Worm (Caenorhabditis elegans): ENCODE results near the gene R09A1.3.

Gene R09A1.3

DNA sequence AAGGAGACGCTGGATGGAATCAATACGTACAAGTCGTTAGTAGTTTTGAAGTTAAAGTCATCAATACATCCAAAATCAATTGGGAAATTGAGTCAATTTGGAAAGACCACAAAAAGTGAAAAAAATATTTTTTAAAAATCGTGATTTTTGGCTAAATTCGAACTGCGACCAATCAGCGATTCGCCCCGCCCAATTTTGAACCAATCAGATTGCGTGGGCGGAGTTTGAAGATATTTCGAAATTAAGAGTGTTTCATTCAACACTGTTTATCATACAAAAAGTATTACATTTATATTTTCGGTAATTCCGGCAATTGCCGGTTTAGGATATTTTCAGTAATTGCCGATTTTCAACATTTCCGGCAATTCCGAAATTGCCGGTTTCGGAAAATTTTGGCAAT lies 9.7 kb downstream of the R09A1.3 start:
- no peak for TF ChIP-seq nhr-237 (tag; optimal IDR thresholded peaks at IDR 0.05)
- no peak for TF ChIP-seq ztf-4 (tag; optimal IDR thresholded peaks at IDR 0.05)
- no peak for TF ChIP-seq R02D3.7 (tag; optimal IDR thresholded peaks at IDR 0.05)
- no peak for TF ChIP-seq blmp-1 (tag; optimal IDR thresholded peaks at IDR 0.05; ENCODE audit: insufficient read depth)
- no peak for TF ChIP-seq ZK546.5 (tag; optimal IDR thresholded peaks at IDR 0.05)

DNA sequence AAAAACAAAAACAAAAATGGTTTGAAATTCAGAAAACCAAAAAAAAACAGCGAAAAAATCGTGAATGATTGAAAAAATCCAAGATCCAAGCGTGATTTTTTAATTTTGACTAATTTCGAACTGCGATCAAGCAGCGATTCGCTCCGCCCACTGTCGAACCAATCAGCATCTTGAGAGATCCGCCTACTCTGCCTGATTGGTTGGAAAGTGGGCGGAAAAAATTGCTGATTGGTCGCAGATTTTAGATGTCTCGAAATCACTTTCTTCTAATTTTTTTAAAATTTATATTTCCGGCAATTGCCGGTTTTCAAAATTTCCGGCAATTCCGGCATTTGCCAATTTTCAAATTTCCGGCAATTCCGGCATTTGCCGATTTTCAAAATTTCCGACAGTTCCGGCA lies 11.7 kb downstream of the R09A1.3 start:
- no peak for TF ChIP-seq egl-27 (tag; optimal IDR thresholded peaks at IDR 0.05)
- TF ChIP-seq ama-1 (optimal IDR thresholded peaks at IDR 0.05): no peak
- no peak for TF ChIP-seq F13H6.1 (tag; optimal IDR thresholded peaks at IDR 0.05)
- TF ChIP-seq zag-1 (tag; optimal IDR thresholded peaks at IDR 0.05): no peak
- TF ChIP-seq nhr-23 (tag; optimal IDR thresholded peaks at IDR 0.05): no peak
- TF ChIP-seq peb-1 (tag; optimal IDR thresholded peaks at IDR 0.05): no peak
- no peak for TF ChIP-seq unc-55 (GFP tag; optimal IDR thresholded peaks at IDR 0.05)
- TF ChIP-seq aly-2 (tag; optimal IDR thresholded peaks at IDR 0.05): no peak
- no peak for TF ChIP-seq nhr-129 (tag; optimal IDR thresholded peaks at IDR 0.05)
- no peak for TF ChIP-seq unc-62 (GFP tag; optimal IDR thresholded peaks at IDR 0.05)
- TF ChIP-seq nhr-237 (tag; optimal IDR thresholded peaks at IDR 0.05): no peak
- no peak for TF ChIP-seq skn-1 (tag; optimal IDR thresholded peaks at IDR 0.05)

DNA sequence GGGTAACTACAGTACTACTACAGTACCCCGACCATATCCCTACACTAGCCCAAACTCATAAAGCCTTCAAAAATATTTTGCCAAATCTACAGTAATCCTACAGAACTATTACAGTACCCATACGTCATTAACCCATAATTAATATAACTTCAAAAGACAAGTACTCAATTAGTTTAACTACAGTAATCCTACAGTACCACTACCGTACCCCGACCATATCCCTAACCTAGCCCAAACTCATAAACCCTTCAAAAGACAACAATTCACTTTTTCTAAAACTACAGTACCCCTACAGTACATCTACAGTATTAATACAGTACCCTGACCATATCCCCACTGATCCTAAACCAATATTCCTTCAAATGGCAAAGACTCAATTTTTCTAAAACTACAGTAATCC lies 13.2 kb downstream of the R09A1.3 start:
- TF ChIP-seq mbf-1 (tag; optimal IDR thresholded peaks at IDR 0.05): no peak
- TF ChIP-seq mdl-1 (tag; optimal IDR thresholded peaks at IDR 0.05): no peak
- TF ChIP-seq lsy-2 (tag; optimal IDR thresholded peaks at IDR 0.05): no peak
- TF ChIP-seq ceh-16 (tag; optimal IDR thresholded peaks at IDR 0.05): no peak
- TF ChIP-seq aly-2 (tag; optimal IDR thresholded peaks at IDR 0.05): no peak
- no peak for TF ChIP-seq ztf-1 (GFP tag; conservative IDR thresholded peaks at IDR 0.05)
- no peak for TF ChIP-seq ZK546.5 (tag; optimal IDR thresholded peaks at IDR 0.05)

DNA sequence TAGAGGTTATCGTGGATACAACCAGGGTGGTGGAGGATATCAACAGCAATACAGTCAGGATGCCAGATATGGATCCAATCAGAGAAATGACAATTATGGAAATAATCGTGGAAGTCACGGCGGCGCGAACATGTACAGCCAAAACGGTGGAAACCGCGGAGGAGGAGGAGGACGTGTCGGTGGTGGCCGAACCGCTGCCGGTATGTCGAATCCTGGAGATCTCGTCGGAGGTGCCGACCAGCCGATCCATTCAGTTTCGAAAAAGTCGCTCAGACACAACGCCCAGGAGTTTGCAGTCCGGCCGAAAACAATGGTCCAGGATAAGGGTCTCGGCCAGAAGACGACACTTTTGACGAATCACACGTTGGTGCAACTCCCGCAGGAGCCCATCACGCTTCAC lies 17.8 kb downstream of the R09A1.3 start:
- TF ChIP-seq gmeb-1 (tag; optimal IDR thresholded peaks at IDR 0.05) (no peak), Y55F3AM.14 (GFP tag; optimal IDR thresholded peaks at IDR 0.05) (no peak), lin-13 (GFP tag; optimal IDR thresholded peaks at IDR 0.05) (no peak), ztf-11 (tag; optimal IDR thresholded peaks at IDR 0.05) (no peak), lin-11 (tag; optimal IDR thresholded peaks at IDR 0.05) (no peak), nhr-11 (tag; optimal IDR thresholded peaks at IDR 0.05) (no peak), aly-2 (tag; optimal IDR thresholded peaks at IDR 0.05) (no peak), egl-27 (tag; optimal IDR thresholded peaks at IDR 0.05) (no peak), elt-1 (tag; optimal IDR thresholded peaks at IDR 0.05) (no peak), lsy-2 (tag; optimal IDR thresholded peaks at IDR 0.05) (no peak), sem-4 (tag; optimal IDR thresholded peaks at IDR 0.05) (no peak), dmd-4 (tag; optimal IDR thresholded peaks at IDR 0.05) (no peak)

DNA sequence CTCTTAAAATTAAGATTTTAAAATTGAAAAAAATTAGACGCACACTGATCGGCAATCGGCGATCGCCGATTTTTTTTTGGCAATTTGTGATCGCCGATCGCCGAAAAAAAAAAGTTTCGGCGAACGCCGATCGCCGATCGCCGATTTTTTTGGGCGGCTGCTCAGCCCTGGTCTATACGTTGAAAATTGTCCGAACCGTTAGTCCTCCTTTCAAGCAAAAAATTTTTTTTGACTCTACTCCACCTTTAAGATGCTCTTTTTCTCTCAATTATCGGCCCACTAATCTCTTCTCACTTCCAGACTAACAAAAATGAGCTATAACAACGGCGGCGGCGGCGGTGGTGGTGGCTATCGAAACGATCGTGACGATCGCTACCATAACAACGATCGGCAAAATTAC lies 18.4 kb downstream of the R09A1.3 start, which contains the start of gene ergo-1:
TSS of gene ergo-1 (plus strand) at position 301 of the 400 bp plus-strand sequence.
- TF ChIP-seq sma-3 (GFP tag; optimal IDR thresholded peaks at IDR 0.05) (no peak), sem-4 (tag; optimal IDR thresholded peaks at IDR 0.05) (no peak), nhr-129 (tag; optimal IDR thresholded peaks at IDR 0.05) (no peak), skn-1 (tag; optimal IDR thresholded peaks at IDR 0.05) (no peak), lsy-2 (tag; optimal IDR thresholded peaks at IDR 0.05) (no peak), F13H6.1 (tag; optimal IDR thresholded peaks at IDR 0.05) (no peak), zag-1 (tag; optimal IDR thresholded peaks at IDR 0.05) (no peak), ZK546.5 (tag; optimal IDR thresholded peaks at IDR 0.05) (no peak), ceh-82 (tag; optimal IDR thresholded peaks at IDR 0.05) (no peak), unc-55 (GFP tag; optimal IDR thresholded peaks at IDR 0.05) (no peak), R02D3.7 (tag; optimal IDR thresholded peaks at IDR 0.05) (no peak), sma-9 (GFP tag; optimal IDR thresholded peaks at IDR 0.05) (no peak), sma-9 (tag; optimal IDR thresholded peaks at IDR 0.05) (no peak), snpc-4 (tag; optimal IDR thresholded peaks at IDR 0.05) (no peak), ceh-16 (tag; optimal IDR thresholded peaks at IDR 0.05) (no peak), ama-1 (optimal IDR thresholded peaks at IDR 0.05) (no peak), nhr-25 (tag; optimal IDR thresholded peaks at IDR 0.05) (no peak), gmeb-1 (tag; optimal IDR thresholded peaks at IDR 0.05) (no peak), nhr-77 (tag; optimal IDR thresholded peaks at IDR 0.05) (no peak), C34F6.9 (tag; optimal IDR thresholded peaks at IDR 0.05) (no peak)
